Worm (Caenorhabditis elegans): ENCODE results near the gene chil-5.

DNA sequence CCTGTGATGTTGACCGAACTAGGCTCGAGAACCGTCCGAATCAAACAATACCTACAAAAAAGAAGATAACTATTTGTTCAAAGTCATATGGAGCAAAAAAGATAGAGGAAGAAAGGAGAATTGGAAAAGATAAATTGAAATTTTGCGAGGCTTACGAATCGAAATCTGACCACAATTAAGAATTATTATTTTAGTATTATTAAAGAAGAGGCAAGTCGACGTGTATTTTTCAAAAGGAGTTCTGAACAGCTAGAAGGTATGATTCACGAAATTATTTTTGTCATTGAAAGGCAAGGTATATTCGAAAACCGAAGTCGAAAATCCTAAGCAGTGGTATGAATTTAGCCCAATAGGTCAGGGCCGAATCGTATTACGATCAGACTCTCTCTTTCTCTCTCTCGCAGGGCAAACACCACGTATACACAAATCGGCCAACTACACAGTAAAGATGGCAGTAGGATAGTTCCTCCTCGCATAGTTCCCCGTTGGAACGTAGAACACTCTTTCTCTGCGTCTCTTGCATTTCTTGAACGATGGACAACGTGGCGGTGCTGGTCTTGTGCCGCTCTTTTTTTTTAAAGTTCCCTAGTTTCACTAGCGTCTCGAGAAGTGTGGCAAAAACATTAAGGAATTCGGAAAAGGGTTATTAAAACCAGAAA lies 31.7 kb upstream of the chil-5 start, which contains the start of gene vgln-1:
- no peak for TF ChIP-seq R02D3.7 (tag; optimal IDR thresholded peaks at IDR 0.05)
- no peak for TF ChIP-seq snpc-4 (tag; optimal IDR thresholded peaks at IDR 0.05)

All from whole organism, L2 larva.